Worm (Caenorhabditis elegans) whole organism, young adult: ENCODE data around the gene tag-124.

Source experiments
- B0019.2 ChIP-seq: fragments of 200-800 bp; sonication (Bioruptor generic); conservative IDR thresholded peaks from 2 replicates; pipeline ENCODE4 v1.3.6; 2022; ENCODE audit warnings: missing genetic modification reagents, missing genetic modification characterization, missing compliant biosample characterization
- B0261.1 ChIP-seq: sonication (generic microtip); optimal IDR thresholded peaks from 2 replicates; lab custom pipeline; 2016; ENCODE audit warnings: mild to moderate bottlenecking, missing genetic modification characterization, moderate library complexity, missing compliant biosample characterization
- D2030.7 ChIP-seq: fragments of 200-800 bp; sonication (Bioruptor generic); IDR thresholded peaks from 2 replicates; pipeline ENCODE4 v1.3.6; 2022; ENCODE audit warnings: missing genetic modification reagents, missing genetic modification characterization, missing compliant biosample characterization
- F33H1.4 ChIP-seq: fragments of 200-800 bp; sonication (Bioruptor generic); IDR thresholded peaks from 2 replicates; pipeline ENCODE4 v1.3.6; 2022; ENCODE audit warnings: missing genetic modification reagents, missing genetic modification characterization, missing compliant biosample characterization
- F52B5.7 ChIP-seq: sonication (generic microtip); optimal IDR thresholded peaks from 2 replicates; lab custom pipeline; 2016; ENCODE audit warnings: mild to moderate bottlenecking, missing genetic modification characterization, missing compliant biosample characterization
- F57A8.1 ChIP-seq: fragments of 200-800 bp; sonication (Bioruptor generic); optimal IDR thresholded peaks from 2 replicates; lab custom pipeline; 2018; ENCODE audit warnings: mild to moderate bottlenecking, missing genetic modification characterization, moderate library complexity, missing compliant biosample characterization
- aptf-3 ChIP-seq: fragments of 200-800 bp; sonication (Bioruptor generic); IDR thresholded peaks from 2 replicates; pipeline ENCODE4 v1.3.6; 2022; ENCODE audit warnings: missing genetic modification characterization, missing compliant biosample characterization
- attf-5 ChIP-seq: fragments of 200-800 bp; sonication (Bioruptor generic); optimal IDR thresholded peaks from 2 replicates; lab custom pipeline; 2018; ENCODE audit warnings: mild to moderate bottlenecking, missing genetic modification characterization, missing compliant biosample characterization
- ceh-27 ChIP-seq: fragments of 200-800 bp; sonication (Bioruptor generic); optimal IDR thresholded peaks from 2 replicates; lab custom pipeline; 2018; ENCODE audit warnings: mild to moderate bottlenecking, missing genetic modification characterization, moderate library complexity, missing compliant biosample characterization
- ceh-40 ChIP-seq: fragments of 200-800 bp; sonication (Bioruptor generic); IDR thresholded peaks from 2 replicates; pipeline ENCODE4 v1.3.6; 2022; ENCODE audit warnings: missing genetic modification characterization, missing compliant biosample characterization
- die-1 ChIP-seq: sonication (generic microtip); optimal IDR thresholded peaks from 2 replicates; lab custom pipeline; 2016; ENCODE audit warnings: missing genotype, mild to moderate bottlenecking, missing genetic modification characterization, missing compliant biosample characterization
- dox-1 ChIP-seq: fragments of 200-800 bp; sonication (Bioruptor generic); IDR thresholded peaks from 2 replicates; pipeline ENCODE4 v1.3.6; 2022; ENCODE audit warnings: missing genetic modification reagents, missing genetic modification characterization, missing compliant biosample characterization
- dpff-1 ChIP-seq: sonication (generic microtip); optimal IDR thresholded peaks from 2 replicates; lab custom pipeline; 2017; ENCODE audit warnings: mild to moderate bottlenecking, missing genetic modification characterization, missing compliant biosample characterization
- dpl-1 ChIP-seq: fragments of 150-350 bp; optimal IDR thresholded peaks from 2 replicates; lab custom pipeline; 2014; ENCODE audit warnings: missing biosample characterization, missing genetic modification reagents, missing genetic modification characterization
- egrh-3 ChIP-seq: fragments of 200-800 bp; sonication (Bioruptor generic); IDR thresholded peaks from 2 replicates; pipeline ENCODE4 v1.3.6; 2022; ENCODE audit warnings: missing genetic modification reagents, missing genetic modification characterization, missing compliant biosample characterization
- ekl-4 ChIP-seq: fragments of 200-800 bp; sonication (Bioruptor generic); IDR thresholded peaks from 2 replicates; pipeline ENCODE4 v1.3.6; 2022; ENCODE audit warnings: missing genetic modification reagents, missing genetic modification characterization, missing compliant biosample characterization
- ets-4 ChIP-seq: fragments of 200-800 bp; sonication (Bioruptor generic); optimal IDR thresholded peaks from 2 replicates; lab custom pipeline; 2018; ENCODE audit warnings: mild to moderate bottlenecking, missing genetic modification characterization, missing compliant biosample characterization
- hmg-1.2 ChIP-seq: fragments of 200-800 bp; sonication (Bioruptor generic); IDR thresholded peaks from 2 replicates; pipeline ENCODE4 v1.3.6; 2022; ENCODE audit warnings: missing genetic modification reagents, missing genetic modification characterization, missing compliant biosample characterization
- hmg-20 ChIP-seq: fragments of 200-800 bp; sonication (Bioruptor generic); IDR thresholded peaks from 2 replicates; pipeline ENCODE4 v1.3.6; 2022; ENCODE audit warnings: missing genetic modification reagents, missing genetic modification characterization, missing compliant biosample characterization
- hsf-1 ChIP-seq: fragments of 200-800 bp; sonication (Bioruptor generic); IDR thresholded peaks from 2 replicates; pipeline ENCODE4 v1.3.6; 2022; ENCODE audit warnings: missing genetic modification reagents, missing genetic modification characterization, missing compliant biosample characterization
- let-607 ChIP-seq, 2 experiments: fragments of 200-800 bp in 1 of 2; sonication (Bioruptor generic) in 1 of 2; sonication (generic microtip) in 1 of 2; optimal IDR thresholded peaks; 2 replicates each; lab custom pipeline; 2016 to 2018; ENCODE audit warnings: mild to moderate bottlenecking in 2 of 2, missing compliant biosample characterization in 2 of 2, missing genetic modification characterization in 2 of 2, moderate library complexity in 2 of 2, missing genotype in 1 of 2
- lsl-1 ChIP-seq: fragments of 200-800 bp; sonication (Bioruptor generic); optimal IDR thresholded peaks from 2 replicates; lab custom pipeline; 2018; ENCODE audit warnings: mild to moderate bottlenecking, missing genetic modification characterization, moderate library complexity, missing compliant biosample characterization
- madf-3 ChIP-seq: fragments of 200-800 bp; sonication (Bioruptor generic); IDR thresholded peaks from 2 replicates; pipeline ENCODE4 v1.3.6; 2022; ENCODE audit warnings: missing genetic modification reagents, missing genetic modification characterization, missing compliant biosample characterization
- madf-6 ChIP-seq: fragments of 200-800 bp; sonication (Bioruptor generic); IDR thresholded peaks from 2 replicates; pipeline ENCODE4 v1.3.6; 2022; ENCODE audit warnings: missing genetic modification reagents, missing genetic modification characterization, missing compliant biosample characterization
- madf-8 ChIP-seq: fragments of 200-800 bp; sonication (Bioruptor generic); conservative IDR thresholded peaks from 2 replicates; pipeline ENCODE4 v1.3.6; 2022; ENCODE audit warnings: missing genetic modification reagents, missing genetic modification characterization, missing compliant biosample characterization
- mcd-1 ChIP-seq: fragments of 200-800 bp; sonication (Bioruptor generic); IDR thresholded peaks from 2 replicates; pipeline ENCODE4 v1.3.6; 2022; ENCODE audit warnings: missing genetic modification reagents, missing genetic modification characterization, missing compliant biosample characterization
- nfyb-1 ChIP-seq: fragments of 200-800 bp; sonication (Bioruptor generic); IDR thresholded peaks from 2 replicates; pipeline ENCODE4 v1.3.6; 2022; ENCODE audit warnings: missing genetic modification reagents, missing genetic modification characterization, missing compliant biosample characterization
- nhr-179 ChIP-seq: sonication (generic microtip); optimal IDR thresholded peaks from 2 replicates; lab custom pipeline; 2016; ENCODE audit warnings: mild to moderate bottlenecking, missing genetic modification characterization, missing compliant biosample characterization
- nhr-80 ChIP-seq: sonication (generic microtip); optimal IDR thresholded peaks from 2 replicates; lab custom pipeline; 2016; ENCODE audit warnings: missing genetic modification characterization, missing compliant biosample characterization
- pbrm-1 ChIP-seq: fragments of 200-800 bp; sonication (Bioruptor generic); IDR thresholded peaks from 2 replicates; pipeline ENCODE4 v1.3.6; 2022; ENCODE audit warnings: missing genetic modification reagents, missing genetic modification characterization, missing compliant biosample characterization
- pha-4 ChIP-seq: fragments of 150-350 bp; sonication (generic microtip); optimal IDR thresholded peaks from 2 replicates; lab custom pipeline; 2014; ENCODE audit warnings: missing biosample characterization, missing genetic modification reagents, missing genetic modification characterization
- repo-1 ChIP-seq: sonication (generic microtip); optimal IDR thresholded peaks from 2 replicates; lab custom pipeline; 2017; ENCODE audit warnings: mild to moderate bottlenecking, missing genetic modification characterization, missing compliant biosample characterization
- snpc-1.3 ChIP-seq: sonication (generic microtip); optimal IDR thresholded peaks from 2 replicates; lab custom pipeline; 2017; ENCODE audit warnings: missing genetic modification characterization, mild to moderate bottlenecking, missing compliant biosample characterization, antibody characterized with exemption, moderate library complexity, missing genotype, missing genetic modification reagents; ENCODE audit not compliant: insufficient read depth
- snpc-3.4 ChIP-seq: sonication (generic microtip); optimal IDR thresholded peaks from 2 replicates; lab custom pipeline; 2017; ENCODE audit warnings: missing genetic modification characterization, mild to moderate bottlenecking, missing compliant biosample characterization, antibody characterized with exemption, moderate library complexity, missing genotype, missing genetic modification reagents
- snpc-4 ChIP-seq, 5 experiments: fragments of 150-350 bp in 1 of 5; sonication (generic microtip) in 4 of 5; optimal IDR thresholded peaks; 2 replicates each; lab custom pipeline; 2014 to 2018; ENCODE audit warnings: missing genetic modification characterization in 5 of 5, missing biosample characterization in 3 of 5, antibody characterized with exemption in 2 of 5, mild to moderate bottlenecking in 2 of 5, missing compliant biosample characterization in 2 of 5, missing genotype in 2 of 5, moderate library complexity in 2 of 5, missing genetic modification reagents in 1 of 5
- sptf-2 ChIP-seq: fragments of 200-800 bp; sonication (Bioruptor generic); optimal IDR thresholded peaks from 2 replicates; lab custom pipeline; 2018; ENCODE audit warnings: mild to moderate bottlenecking, missing genetic modification characterization, missing compliant biosample characterization
- unc-62 ChIP-seq: fragments of 150-350 bp; optimal IDR thresholded peaks from 2 replicates; lab custom pipeline; 2014; ENCODE audit warnings: missing biosample characterization, missing genetic modification reagents, missing genetic modification characterization
- xnd-1 ChIP-seq: sonication (generic microtip); optimal IDR thresholded peaks from 2 replicates; lab custom pipeline; 2016; ENCODE audit warnings: missing genotype, missing genetic modification reagents, missing genetic modification characterization, missing compliant biosample characterization
- ztf-25 ChIP-seq: fragments of 200-800 bp; sonication (Bioruptor generic); IDR thresholded peaks from 2 replicates; pipeline ENCODE4 v1.3.6; 2022; ENCODE audit warnings: missing genetic modification reagents, missing genetic modification characterization, missing compliant biosample characterization
- ztf-6 ChIP-seq: fragments of 200-800 bp; sonication (Bioruptor generic); IDR thresholded peaks from 2 replicates; pipeline ENCODE4 v1.3.6; 2022; ENCODE audit warnings: missing genetic modification reagents, missing genetic modification characterization, missing compliant biosample characterization

The tag-124 gene

ce11 chrII:9624110-9624695 is 33.1 kb downstream of the tag-124 start, which contains the start of the genes dnj-20 and ZK1307.8:
dnj-20 (minus strand) TSS chrII:9624176.
ZK1307.8 (plus strand) TSS chrII:9624613.
- TF ChIP-seq lsl-1 (GFP tag; lab: Kevin White, UChicago) (peak; percentile 82), F33H1.4 (GFP tag; lab: Robert Waterston, UW) (peak; percentile 81), attf-5 (peak; percentile 1), pha-4 (no peak), snpc-1.3 (tag; lab: Kevin White, UChicago) (peak; percentile 57), mcd-1 (GFP tag; lab: Robert Waterston, UW) (0 out of 2 replicates have a peak, but pooled peaks have one; percentile 34), xnd-1 (peak; percentile 60), nhr-80 (tag; lab: Kevin White, UChicago) (peak; percentile 56), D2030.7 (GFP tag; lab: Robert Waterston, UW) (peak; percentile 45; the same call in 1 of the 2 replicates), dpff-1 (no peak), hmg-20 (GFP tag; lab: Robert Waterston, UW) (no peak), repo-1 (no peak), madf-8 (GFP tag; lab: Robert Waterston, UW) (0 out of 2 replicates have a peak, but pooled peaks have one; percentile 12), madf-6 (GFP tag; lab: Robert Waterston, UW) (peak; percentile 83), hmg-1.2 (0 out of 2 replicates have a peak, but pooled peaks have one; percentile 5), ztf-25 (no peak), nfyb-1 (GFP tag; lab: Robert Waterston, UW) (no peak), let-607 (tag; optimal IDR thresholded peaks at IDR 0.05; lab: Kevin White, UChicago) (peak; percentile 70 to 78), ekl-4 (GFP tag; lab: Robert Waterston, UW) (no peak)

ce11 chrII:9625930-9626329 is 34.8 kb downstream of the tag-124 start:
- TF ChIP-seq ceh-27 (GFP tag; lab: Kevin White, UChicago) (no peak), snpc-3.4 (tag; lab: Kevin White, UChicago) (no peak), sptf-2 (GFP tag; lab: Kevin White, UChicago) (no peak), ceh-40 (GFP tag; lab: Robert Waterston, UW) (no peak)

- TF ChIP-seq F33H1.4 (GFP tag; lab: Robert Waterston, UW) (peak; percentile 60), D2030.7 (GFP tag; lab: Robert Waterston, UW) (peak; percentile 21; the same call in 1 of the 2 replicates), hsf-1 (GFP tag; lab: Robert Waterston, UW) (peak; percentile 95), madf-3 (peak; percentile 70; the same call in 1 of the 2 replicates), dox-1 (GFP tag; lab: Robert Waterston, UW) (peak; percentile 33; the same call in 1 of the 2 replicates), aptf-3 (GFP tag; lab: Robert Waterston, UW) (0 out of 2 replicates have a peak, but pooled peaks have one; percentile 22), egrh-3 (GFP tag; lab: Robert Waterston, UW) (peak; percentile 14; the same call in 1 of the 2 replicates), madf-6 (GFP tag; lab: Robert Waterston, UW) (peak; percentile 28)
Observed at ce11 chrII:9633956-9634560, 43.0 kb downstream of the tag-124 start.

ce11 chrII:9636300-9636699 is 45.2 kb downstream of the tag-124 start, which contains the start of gene ZK1307.7:
ZK1307.7 (plus strand) TSS chrII:9636600.
- TF ChIP-seq nhr-179 (tag; lab: Kevin White, UChicago) (no peak), die-1 (no peak), F57A8.1 (no peak), snpc-4 (GFP tag; optimal IDR thresholded peaks at IDR 0.05; lab: Kevin White, UChicago) (no peak), snpc-4 (tag; optimal IDR thresholded peaks at IDR 0.05; lab: Kevin White, UChicago) (no peak), ceh-27 (GFP tag; lab: Kevin White, UChicago) (no peak), ztf-6 (GFP tag; lab: Robert Waterston, UW) (no peak), B0261.1 (no peak), dpff-1 (no peak), dpl-1 (GFP tag; lab: Kevin White, UChicago) (no peak), F52B5.7 (tag; lab: Kevin White, UChicago) (no peak), ets-4 (GFP tag; lab: Kevin White, UChicago) (no peak), ekl-4 (GFP tag; lab: Robert Waterston, UW) (no peak), sptf-2 (GFP tag; lab: Kevin White, UChicago) (no peak), pbrm-1 (no peak), unc-62 (GFP tag; lab: Kevin White, UChicago) (no peak), B0019.2 (GFP tag; lab: Robert Waterston, UW) (no peak)
